Worm (Caenorhabditis elegans) whole organism, L4 larva: ENCODE results near the gene R186.3.

Experiments
- ama-1 ChIP-seq: fragments of 150-350 bp; optimal IDR thresholded peaks from 2 replicates; lab custom pipeline; 2014; ENCODE audit warnings: inconsistent platforms, mixed read lengths
- arid-1 ChIP-seq: fragments of 200-800 bp; sonication (Bioruptor generic); conservative IDR thresholded peaks from 2 replicates; pipeline ENCODE4 v1.3.6; 2022; ENCODE audit warnings: missing genetic modification reagents, missing genetic modification characterization, missing compliant biosample characterization
- daf-16 ChIP-seq, 3 experiments: sonication (generic microtip); optimal IDR thresholded peaks; 2 replicates each; lab custom pipeline; 2016 to 2017; ENCODE audit warnings: missing genetic modification characterization in 3 of 3, missing genetic modification reagents in 3 of 3, mild to moderate bottlenecking in 2 of 3, missing compliant biosample characterization in 2 of 3, missing biosample characterization in 1 of 3, moderate library complexity in 1 of 3
- fos-1 ChIP-seq: fragments of 150-350 bp; optimal IDR thresholded peaks from 2 replicates; lab custom pipeline; 2014; ENCODE audit warnings: missing biosample characterization, missing genetic modification characterization
- lin-15B ChIP-seq: fragments of 150-350 bp; sonication (generic microtip); optimal IDR thresholded peaks from 3 replicates; lab custom pipeline; 2014; ENCODE audit warnings: missing biosample characterization, missing genetic modification characterization
- lsy-2 ChIP-seq, 2 experiments: fragments of 150-350 bp in 1 of 2; sonication (generic microtip) in 1 of 2; optimal IDR thresholded peaks; 2 replicates each; lab custom pipeline; 2014 to 2017; ENCODE audit warnings: missing biosample characterization in 2 of 2, missing genetic modification characterization in 2 of 2
- nhr-10 ChIP-seq: fragments of 150-350 bp; optimal IDR thresholded peaks from 2 replicates; lab custom pipeline; 2014; ENCODE audit warnings: missing biosample characterization, missing genetic modification characterization
- nhr-25 ChIP-seq: sonication (generic microtip); optimal IDR thresholded peaks from 2 replicates; lab custom pipeline; 2017; ENCODE audit warnings: missing genetic modification characterization, mild to moderate bottlenecking, missing compliant biosample characterization, antibody characterized with exemption, moderate library complexity, borderline replicate concordance; ENCODE audit not compliant: insufficient read depth
- nhr-76 ChIP-seq: fragments of 150-350 bp; optimal IDR thresholded peaks from 2 replicates; lab custom pipeline; 2014; ENCODE audit warnings: missing biosample characterization, missing genetic modification characterization
- skn-1 ChIP-seq: fragments of 150-350 bp; optimal IDR thresholded peaks from 2 replicates; lab custom pipeline; 2014; ENCODE audit warnings: missing biosample characterization, missing genetic modification characterization
- unc-62 ChIP-seq, 3 experiments: fragments of 150-350 bp in 1 of 3; sonication (generic microtip); optimal IDR thresholded peaks in 2 of 3; peaks in 1 of 3; 1 replicate in 1 of 3; 2 replicates in 2 of 3; lab custom pipeline; 2014 to 2017; ENCODE audit warnings: missing biosample characterization in 3 of 3, missing genetic modification characterization in 3 of 3, missing genetic modification reagents in 3 of 3, missing genotype in 1 of 3
- ztf-11 ChIP-seq: fragments of 150-350 bp; optimal IDR thresholded peaks from 2 replicates; lab custom pipeline; 2014; ENCODE audit warnings: missing biosample characterization, missing genetic modification characterization

DNA sequence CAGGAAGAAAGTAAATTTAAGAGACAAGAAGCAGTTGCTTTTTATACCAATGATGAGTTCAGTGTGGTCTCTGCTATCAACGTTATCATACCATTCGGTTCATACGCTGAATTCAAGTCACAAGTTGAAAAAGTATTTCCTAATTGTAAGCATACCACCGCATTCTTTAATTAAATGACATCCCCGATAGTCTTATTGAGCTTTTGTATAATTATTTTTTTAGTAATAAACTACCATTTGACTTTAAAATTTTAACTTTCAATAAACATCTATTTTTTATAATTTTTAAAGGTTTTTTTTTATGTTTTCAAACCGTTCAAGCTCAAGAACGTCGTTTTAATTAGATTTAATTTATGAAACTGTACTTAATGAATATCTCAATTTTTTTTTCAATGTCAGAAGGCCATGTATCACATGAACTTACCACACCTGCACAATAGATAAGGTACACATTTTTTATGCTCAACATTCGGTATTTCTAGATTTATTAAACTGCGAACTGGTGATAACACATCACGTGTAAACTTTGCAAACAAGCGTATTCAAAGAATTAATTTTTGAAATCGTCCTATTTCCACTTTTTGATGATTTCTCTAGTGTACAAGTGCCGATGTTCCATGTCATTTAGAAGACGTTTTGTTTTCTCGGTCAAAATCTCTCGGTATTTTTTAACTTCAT, 25.1 kb downstream of the R186.3 start, which contains the start of gene T16G1.4:
- no peak for TF ChIP-seq nhr-76 (tag; lab: Kevin White, UChicago)
- no peak for TF ChIP-seq skn-1 (tag; lab: Kevin White, UChicago)
- no peak for TF ChIP-seq fos-1 (tag; lab: Kevin White, UChicago)
- TF ChIP-seq nhr-10 (tag; lab: Kevin White, UChicago) = no peak
- no peak for TF ChIP-seq lsy-2 (tag; optimal IDR thresholded peaks at IDR 0.05; lab: Kevin White, UChicago)
- TF ChIP-seq nhr-25 (tag; lab: Kevin White, UChicago) = no peak
- no peak for TF ChIP-seq arid-1 (GFP tag; lab: Robert Waterston, UW)
- no peak for TF ChIP-seq ama-1 (lab: Kevin White, UChicago)
- TF ChIP-seq ztf-11 = no peak
- no peak for TF ChIP-seq lin-15B (tag; lab: Kevin White, UChicago)
- no peak for TF ChIP-seq unc-62 (GFP tag; optimal IDR thresholded peaks at IDR 0.05 in 1 of 2; lab: Kevin White, UChicago)
- TF ChIP-seq unc-62 (tag; optimal IDR thresholded peaks at IDR 0.05; lab: Kevin White, UChicago) = no peak
- no peak for TF ChIP-seq daf-16 (GFP tag; optimal IDR thresholded peaks at IDR 0.05; lab: Kevin White, UChicago)
- peak; percentile 51 for TF ChIP-seq daf-16 (tag; optimal IDR thresholded peaks at IDR 0.05; lab: Kevin White, UChicago)
